Worm (Caenorhabditis elegans): Measurements from ENCODE around the gene nlp-60.
A peak's percentile ranks its signal among the peaks of the same experiment; 100 is the strongest.

- TF ChIP-seq F52B5.7 (tag; optimal IDR thresholded peaks at IDR 0.05) (no peak), dox-1 (GFP tag; IDR thresholded peaks at IDR 0.05) (no peak), B0261.1 (tag; optimal IDR thresholded peaks at IDR 0.05) (no peak), ZK185.1 (tag; optimal IDR thresholded peaks at IDR 0.05; ENCODE audit: poor library complexity, severe bottlenecking) (no peak), pha-4 (tag; optimal IDR thresholded peaks at IDR 0.05) (no peak), nhr-120 (GFP tag; IDR thresholded peaks at IDR 0.05) (no peak), let-607 (tag; optimal IDR thresholded peaks at IDR 0.05) (no peak), dpl-1 (GFP tag; optimal IDR thresholded peaks at IDR 0.05) (no peak), mel-28 (tag; optimal IDR thresholded peaks at IDR 0.05; ENCODE audit: borderline replicate concordance) (no peak), attf-5 (GFP tag; optimal IDR thresholded peaks at IDR 0.05) (peak; percentile 23)
These were observed 49.5 kb downstream of the nlp-60 start for ce11 chrIV:8629609-8630052.
